Fruit fly (Drosophila melanogaster) Kc167 (cell line): ENCODE measurements around the gene CG3652.

Source experiments
- Myc ChIP-seq: fragments of >200 bp; optimal IDR thresholded peaks from 2 replicates; lab custom pipeline; 2017; ENCODE audit warnings: missing external identifiers
- Sin3A ChIP-seq: fragments of >200 bp; optimal IDR thresholded peaks from 2 replicates; lab custom pipeline; 2018; ENCODE audit warnings: missing external identifiers
- insv ChIP-seq: fragments of >200 bp; optimal IDR thresholded peaks from 3 replicates; lab custom pipeline; 2018; ENCODE audit warnings: missing external identifiers
- psq ChIP-seq: fragments of >200 bp; optimal IDR thresholded peaks from 2 replicates; lab custom pipeline; 2017; ENCODE audit warnings: missing external identifiers
- ttk ChIP-seq: sonication (Bioruptor generic); optimal IDR thresholded peaks from 2 replicates; lab custom pipeline; 2017; ENCODE audit warnings: missing external identifiers

DNA sequence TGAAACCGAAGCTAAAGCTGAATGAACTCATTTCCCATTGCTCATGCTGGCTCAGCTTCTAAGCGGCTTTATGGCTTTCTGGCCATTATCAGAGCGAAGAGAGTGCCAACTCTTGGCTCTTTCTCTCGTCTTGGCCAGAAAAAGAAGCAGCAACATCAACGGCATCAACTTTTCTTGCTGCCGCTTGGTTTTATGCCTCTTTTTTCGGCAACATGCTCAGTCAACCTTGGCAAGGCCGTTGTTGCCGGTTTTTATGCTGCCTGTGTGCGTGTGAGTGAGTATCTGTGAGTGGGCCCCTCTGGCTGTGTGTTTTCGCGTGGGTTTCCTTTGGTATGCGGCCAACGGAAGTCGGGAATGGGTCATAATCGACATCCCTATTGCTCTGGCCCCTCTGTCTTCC is 23.1 kb downstream of the CG3652 start:
- TF ChIP-seq psq (lab: Kevin White, UChicago) (no peak), Myc (lab: Kevin White, UChicago) (no peak), insv (lab: Kevin White, UChicago) (no peak), ttk (lab: Kevin White, UChicago) (no peak), Sin3A (lab: Kevin White, UChicago) (no peak)
